Worm (Caenorhabditis elegans): ENCODE data around the gene str-103.

Gene str-103

ce11 chrV:16115381-16115780, 3.1 kb downstream of the str-103 start, which contains the start of gene str-25:
TSS of gene str-25 (plus strand) at chrV:16115681.
- TF ChIP-seq snpc-4 (tag; optimal IDR thresholded peaks at IDR 0.05) (no peak), lsy-2 (tag; optimal IDR thresholded peaks at IDR 0.05) (no peak), ZK546.5 (tag; optimal IDR thresholded peaks at IDR 0.05) (no peak), lin-13 (GFP tag; optimal IDR thresholded peaks at IDR 0.05) (no peak), dmd-4 (tag; optimal IDR thresholded peaks at IDR 0.05) (no peak), peb-1 (tag; optimal IDR thresholded peaks at IDR 0.05) (no peak), mdl-1 (tag; optimal IDR thresholded peaks at IDR 0.05) (no peak), Y55F3AM.14 (GFP tag; optimal IDR thresholded peaks at IDR 0.05) (no peak), mab-5 (tag; optimal IDR thresholded peaks at IDR 0.05) (no peak), lin-39 (tag; optimal IDR thresholded peaks at IDR 0.05) (no peak), ztf-1 (GFP tag; conservative IDR thresholded peaks at IDR 0.05) (no peak), gmeb-1 (tag; optimal IDR thresholded peaks at IDR 0.05) (no peak), aly-2 (tag; optimal IDR thresholded peaks at IDR 0.05) (no peak), nhr-25 (tag; optimal IDR thresholded peaks at IDR 0.05) (no peak), sma-9 (GFP tag; optimal IDR thresholded peaks at IDR 0.05) (no peak), sma-9 (tag; optimal IDR thresholded peaks at IDR 0.05) (no peak), nhr-77 (tag; optimal IDR thresholded peaks at IDR 0.05) (no peak), elt-1 (tag; optimal IDR thresholded peaks at IDR 0.05) (no peak), elt-3 (tag; optimal IDR thresholded peaks at IDR 0.05) (no peak), ceh-16 (tag; optimal IDR thresholded peaks at IDR 0.05) (no peak)

- no peak for TF ChIP-seq unc-39 (tag; optimal IDR thresholded peaks at IDR 0.05)
- no peak for TF ChIP-seq nhr-11 (tag; optimal IDR thresholded peaks at IDR 0.05)
- TF ChIP-seq alr-1 (tag; optimal IDR thresholded peaks at IDR 0.05) = no peak
- no peak for TF ChIP-seq ztf-11 (tag; optimal IDR thresholded peaks at IDR 0.05)
- no peak for TF ChIP-seq mbf-1 (tag; optimal IDR thresholded peaks at IDR 0.05)
- no peak for TF ChIP-seq nhr-10 (tag; optimal IDR thresholded peaks at IDR 0.05)
- TF ChIP-seq crh-2 (tag; optimal IDR thresholded peaks at IDR 0.05) = no peak
- no peak for TF ChIP-seq gmeb-1 (tag; optimal IDR thresholded peaks at IDR 0.05)
- TF ChIP-seq nhr-77 (tag; optimal IDR thresholded peaks at IDR 0.05) = no peak
- no peak for TF ChIP-seq nhr-6 (tag; optimal IDR thresholded peaks at IDR 0.05)
- TF ChIP-seq nhr-25 (tag; optimal IDR thresholded peaks at IDR 0.05) = no peak
- no peak for TF ChIP-seq fos-1 (tag; optimal IDR thresholded peaks at IDR 0.05)
- TF ChIP-seq skn-1 (tag; optimal IDR thresholded peaks at IDR 0.05) = no peak
- no peak for TF ChIP-seq ceh-82 (tag; optimal IDR thresholded peaks at IDR 0.05)
Observed at ce11 chrV:16114237-16114636, 4.3 kb downstream of the str-103 start, which contains the start of gene srxa-16. TSS of gene srxa-16 (minus strand) at chrV:16114337.

DNA sequence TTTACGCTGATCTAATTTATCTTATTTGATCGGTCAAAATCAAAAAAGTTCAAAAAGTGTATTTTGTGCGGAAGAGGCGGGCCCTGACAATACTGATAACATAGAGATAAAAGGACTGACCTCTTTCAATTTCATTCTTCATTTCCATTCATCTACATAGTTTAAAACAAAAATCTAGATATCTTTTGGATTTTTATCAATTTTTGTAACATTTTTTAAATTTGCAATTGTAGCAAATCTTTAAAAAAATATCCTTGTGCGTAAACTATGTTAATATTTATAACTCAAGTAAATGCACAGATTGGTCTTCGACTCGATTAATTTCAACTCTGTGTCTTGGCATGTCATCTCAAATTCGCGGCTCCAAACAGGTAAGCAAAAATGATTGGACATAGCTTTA, 14.9 kb downstream of the str-103 start, which contains the start of gene argk-1:
TSS of gene argk-1 (plus strand) at position 301 of the 400 bp plus-strand sequence.
- TF ChIP-seq nhr-23 (tag; optimal IDR thresholded peaks at IDR 0.05) (no peak), sma-3 (GFP tag; optimal IDR thresholded peaks at IDR 0.05) (no peak), unc-62 (GFP tag; optimal IDR thresholded peaks at IDR 0.05) (no peak), ceh-16 (tag; optimal IDR thresholded peaks at IDR 0.05) (no peak), sem-4 (tag; optimal IDR thresholded peaks at IDR 0.05) (no peak), ztf-1 (GFP tag; conservative IDR thresholded peaks at IDR 0.05) (no peak), C34F6.9 (tag; optimal IDR thresholded peaks at IDR 0.05) (no peak), nhr-237 (tag; optimal IDR thresholded peaks at IDR 0.05) (no peak), nhr-12 (tag; optimal IDR thresholded peaks at IDR 0.05) (no peak), ztf-4 (tag; optimal IDR thresholded peaks at IDR 0.05) (no peak), aly-2 (tag; optimal IDR thresholded peaks at IDR 0.05) (no peak), gmeb-1 (tag; optimal IDR thresholded peaks at IDR 0.05) (no peak), alr-1 (tag; optimal IDR thresholded peaks at IDR 0.05) (no peak)

DNA sequence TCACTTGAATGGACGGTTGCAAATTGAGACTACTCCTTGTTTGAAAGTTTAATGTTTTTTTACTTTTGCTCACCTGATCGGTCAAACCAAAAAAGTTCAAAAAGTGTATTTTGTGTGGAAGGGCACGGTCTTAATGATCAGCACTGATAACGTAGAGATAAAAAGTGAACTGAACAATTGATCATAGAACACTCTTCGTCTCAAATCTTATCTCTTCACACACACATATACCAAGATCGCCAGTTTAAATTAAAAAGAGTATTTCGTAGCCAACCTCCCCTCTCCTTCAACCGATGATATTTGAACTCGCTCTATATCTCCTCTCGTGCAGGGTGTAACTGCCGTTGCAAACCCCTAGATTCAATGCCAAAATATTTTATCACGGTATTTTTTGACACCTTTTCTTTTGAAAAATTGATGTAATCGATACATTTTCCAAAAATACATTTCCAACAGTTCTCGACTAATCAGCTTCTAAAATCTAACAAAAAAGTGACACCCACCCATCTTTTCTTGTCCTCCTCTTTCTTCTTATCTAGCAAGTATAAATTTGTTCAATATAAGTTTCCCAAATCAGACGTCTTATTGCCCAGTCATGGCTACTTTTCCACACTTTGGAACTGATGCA, 18.3 kb downstream of the str-103 start, which contains the start of gene cth-1:
TSS of gene cth-1 (plus strand) at position 578 of the 628 bp plus-strand sequence.
- TF ChIP-seq fos-1 (tag; optimal IDR thresholded peaks at IDR 0.05) = peak; percentile 37
- TF ChIP-seq dmd-4 (tag; optimal IDR thresholded peaks at IDR 0.05) = no peak
- TF ChIP-seq sem-4 (tag; optimal IDR thresholded peaks at IDR 0.05) = no peak
- no peak for TF ChIP-seq mdl-1 (tag; optimal IDR thresholded peaks at IDR 0.05)
- TF ChIP-seq sma-9 (GFP tag; optimal IDR thresholded peaks at IDR 0.05) = peak; percentile 84
- no peak for TF ChIP-seq sma-9 (tag; optimal IDR thresholded peaks at IDR 0.05)
